Fruit fly (Drosophila melanogaster) whole organism, embryonic: ENCODE data around the gene CG46440.

Experiments
- CG13775 ChIP-seq: fragments of 200-800 bp; sonication (Bioruptor generic); optimal IDR thresholded peaks from 3 replicates; lab custom pipeline; 2017; ENCODE audit warnings: missing biosample characterization, mild to moderate bottlenecking, missing genetic modification characterization
- CG33557 ChIP-seq: fragments of 200-800 bp; sonication (Bioruptor generic); optimal IDR thresholded peaks from 2 replicates; lab custom pipeline; 2019; ENCODE audit warnings: missing biosample characterization, mild to moderate bottlenecking, missing genetic modification characterization, moderate library complexity
- CG6854 ChIP-seq: fragments of 200-800 bp; sonication (Bioruptor generic); optimal IDR thresholded peaks from 3 replicates; lab custom pipeline; 2017; ENCODE audit warnings: missing biosample characterization, mild to moderate bottlenecking, missing genetic modification characterization
- CkIIα-i1 ChIP-seq: fragments of 200-800 bp; sonication (Bioruptor generic); IDR thresholded peaks from 2 replicates; pipeline ENCODE4 v1.3.6; 2022; ENCODE audit warnings: missing biosample characterization, missing genetic modification characterization
- Elba2 ChIP-seq: fragments of 200-800 bp; sonication (Bioruptor generic); optimal IDR thresholded peaks from 3 replicates; lab custom pipeline; 2016; ENCODE audit warnings: missing biosample characterization, missing genetic modification characterization
- HLHmδ ChIP-seq: fragments of 200-800 bp; sonication (Bioruptor generic); optimal IDR thresholded peaks from 2 replicates; lab custom pipeline; 2018; ENCODE audit warnings: missing biosample characterization, mild to moderate bottlenecking, missing genetic modification characterization, moderate library complexity
- pan ChIP-seq, 4 experiments: fragments of >200 bp in 3 of 4; fragments of 200-800 bp in 1 of 4; sonication (Bioruptor generic) in 1 of 4; optimal IDR thresholded peaks in 3 of 4; IDR thresholded peaks in 1 of 4; 2 replicates each; pipeline versions ENCODE4 v1.3.6 to Lab custom; 2017 to 2022; ENCODE audit warnings: missing biosample characterization in 2 of 4, missing genetic modification characterization in 2 of 4, mixed read lengths in 1 of 4
- ranshi ChIP-seq: fragments of 200-800 bp; sonication (Bioruptor generic); IDR thresholded peaks from 2 replicates; pipeline ENCODE4 v1.3.6; 2022; ENCODE audit warnings: missing biosample characterization, missing genetic modification characterization

dm6 chrX:15870777-15871757, 13.4 kb upstream of the CG46440 start:
- TF ChIP-seq ranshi (GFP tag; lab: Robert Waterston, UW) (peak; percentile 29; the same call in 1 of the 2 replicates), pan (optimal IDR thresholded peaks at IDR 0.05; lab: Kevin White, UChicago) (no peak), pan (GFP tag; optimal IDR thresholded peaks at IDR 0.05 in 1 of 2, IDR thresholded peaks at IDR 0.05 in 1 of 2) (peak in 1 of 2 experiments; percentile 23), CG6854 (GFP tag; lab: Kevin White, UChicago) (peak; percentile 85), CG33557 (GFP tag; lab: Kevin White, UChicago) (peak; percentile 53), CkIIα-i1 (GFP tag; lab: Robert Waterston, UW) (0 out of 2 replicates have a peak, but pooled peaks have one; percentile 10), CG13775 (GFP tag; lab: Kevin White, UChicago) (peak; percentile 32), HLHmδ (GFP tag; lab: Kevin White, UChicago) (no peak), Elba2 (GFP tag; lab: Kevin White, UChicago) (peak; percentile 74)
